Worm (Caenorhabditis elegans): ENCODE results near the gene spot-1.
"Not testable (repeated sequence)": the region's sequence is repeated elsewhere in the genome, so short reads cannot be mapped to it uniquely, and the experiment has no call there.

- TF ChIP-seq K12H6.12 (tag; optimal IDR thresholded peaks at IDR 0.05); let-526 (GFP tag; IDR thresholded peaks at IDR 0.05); gei-17 (GFP tag; optimal IDR thresholded peaks at IDR 0.05); ztf-18 (tag; optimal IDR thresholded peaks at IDR 0.05); unc-62 (GFP tag; optimal IDR thresholded peaks at IDR 0.05); efl-1 (GFP tag; optimal IDR thresholded peaks at IDR 0.05); pha-4 (tag; optimal IDR thresholded peaks at IDR 0.05); hlh-26 (GFP tag; conservative IDR thresholded peaks at IDR 0.05); bed-2 (GFP tag; IDR thresholded peaks at IDR 0.05); ama-1 (optimal IDR thresholded peaks at IDR 0.05); ama-1 (GFP tag; optimal IDR thresholded peaks at IDR 0.05); unc-130 (GFP tag; optimal IDR thresholded peaks at IDR 0.05); akir-1 (GFP tag; optimal IDR thresholded peaks at IDR 0.05): not testable (repeated sequence)
Measured at ce11 chrIII:7235660-7236059, 41.4 kb downstream of the spot-1 start.
